Worm (Caenorhabditis elegans) whole organism, L2 larva: ENCODE measurements around the gene Y116A8C.469.

Experiments
- F13H6.1 ChIP-seq: sonication (generic microtip); optimal IDR thresholded peaks from 2 replicates; lab custom pipeline; 2016; ENCODE audit warnings: missing genetic modification characterization, missing compliant biosample characterization
- lin-13 ChIP-seq: fragments of 150-350 bp; optimal IDR thresholded peaks from 2 replicates; lab custom pipeline; 2014; ENCODE audit warnings: missing biosample characterization, missing genetic modification reagents, missing genetic modification characterization
- mab-5 ChIP-seq: fragments of 150-350 bp; optimal IDR thresholded peaks from 2 replicates; lab custom pipeline; 2014; ENCODE audit warnings: missing biosample characterization, missing genetic modification characterization
- nhr-25 ChIP-seq: fragments of 150-350 bp; sonication (generic microtip); optimal IDR thresholded peaks from 3 replicates; lab custom pipeline; 2014; ENCODE audit warnings: missing biosample characterization, missing genetic modification characterization
- unc-39 ChIP-seq: fragments of 150-350 bp; optimal IDR thresholded peaks from 2 replicates; lab custom pipeline; 2014; ENCODE audit warnings: missing biosample characterization, missing genetic modification characterization
- ztf-11 ChIP-seq: sonication (generic microtip); optimal IDR thresholded peaks from 2 replicates; lab custom pipeline; 2017; ENCODE audit warnings: missing biosample characterization, missing genetic modification characterization

- no peak for TF ChIP-seq nhr-25
- no peak for TF ChIP-seq F13H6.1 (tag; lab: Kevin White, UChicago)
- no peak for TF ChIP-seq ztf-11 (tag; lab: Kevin White, UChicago)
- TF ChIP-seq unc-39 (tag; lab: Kevin White, UChicago) = no peak
- TF ChIP-seq mab-5 (tag; lab: Kevin White, UChicago) = no peak
- TF ChIP-seq lin-13 (GFP tag; lab: Kevin White, UChicago) = no peak
These were observed 48.8 kb downstream of the Y116A8C.469 start, which contains the start of gene T06A10.106 for ce11 chrIV:16868900-16869299.
